Fruit fly (Drosophila melanogaster): ENCODE results near the gene CG13643.

CG13643 gene

dm6 chr3R:24905959-24906634 lies at the start of gene CG13643:
Gene CG13643, minus strand, starts transcription at chr3R:24906004.
- no peak for TF ChIP-seq jim (GFP tag; optimal IDR thresholded peaks at IDR 0.05)
- no peak for TF ChIP-seq Mio (GFP tag; optimal IDR thresholded peaks at IDR 0.05)
- no peak for TF ChIP-seq br (GFP tag; optimal IDR thresholded peaks at IDR 0.05)
- no peak for TF ChIP-seq Rel (GFP tag; optimal IDR thresholded peaks at IDR 0.05)
- TF ChIP-seq Rel (tag; optimal IDR thresholded peaks at IDR 0.05), result no peak
- TF ChIP-seq pan (optimal IDR thresholded peaks at IDR 0.05), result no peak
- no peak for TF ChIP-seq h (GFP tag; optimal IDR thresholded peaks at IDR 0.05)
- no peak for TF ChIP-seq Abd-B (GFP tag; optimal IDR thresholded peaks at IDR 0.05)
- no peak for TF ChIP-seq CG32264 (GFP tag; optimal IDR thresholded peaks at IDR 0.05)
- TF ChIP-seq fru (GFP tag; optimal IDR thresholded peaks at IDR 0.05), result no peak
- TF ChIP-seq HLH106 (tag; optimal IDR thresholded peaks at IDR 0.05), result no peak

- TF ChIP-seq br (GFP tag; optimal IDR thresholded peaks at IDR 0.05) (no peak), dmrt93B (GFP tag; optimal IDR thresholded peaks at IDR 0.05) (no peak)
Measured at dm6 chr3R:24953152-24953551, 47.3 kb upstream of the CG13643 start.

- no peak for TF ChIP-seq dmrt93B (GFP tag; optimal IDR thresholded peaks at IDR 0.05)
- no peak for TF ChIP-seq OdsH (GFP tag; optimal IDR thresholded peaks at IDR 0.05)
- TF ChIP-seq CG32264 (GFP tag; optimal IDR thresholded peaks at IDR 0.05), result no peak
- no peak for TF ChIP-seq ey (GFP tag; optimal IDR thresholded peaks at IDR 0.05)
- TF ChIP-seq tai (GFP tag; optimal IDR thresholded peaks at IDR 0.05), result no peak
- no peak for TF ChIP-seq CG9705 (GFP tag; optimal IDR thresholded peaks at IDR 0.05)
- TF ChIP-seq woc (GFP tag; optimal IDR thresholded peaks at IDR 0.05), result no peak
- no peak for TF ChIP-seq fru (GFP tag; optimal IDR thresholded peaks at IDR 0.05)
- no peak for TF ChIP-seq Rel (GFP tag; optimal IDR thresholded peaks at IDR 0.05)
- TF ChIP-seq Rel (tag; optimal IDR thresholded peaks at IDR 0.05), result no peak
- no peak for TF ChIP-seq sv (GFP tag; optimal IDR thresholded peaks at IDR 0.05)
- no peak for TF ChIP-seq GATAd (GFP tag; optimal IDR thresholded peaks at IDR 0.05)
- no peak for TF ChIP-seq Hr83 (GFP tag; optimal IDR thresholded peaks at IDR 0.05; ENCODE audit: poor library complexity, severe bottlenecking)
- no peak for TF ChIP-seq Mio (GFP tag; optimal IDR thresholded peaks at IDR 0.05)
- TF ChIP-seq jim (GFP tag; optimal IDR thresholded peaks at IDR 0.05), result no peak
- TF ChIP-seq Dfd (GFP tag; optimal IDR thresholded peaks at IDR 0.05), result no peak
- no peak for TF ChIP-seq Myc (optimal IDR thresholded peaks at IDR 0.05)
- TF ChIP-seq Sp1 (GFP tag; optimal IDR thresholded peaks at IDR 0.05), result no peak
Measured at dm6 chr3R:24947332-24947731, 41.5 kb upstream of the CG13643 start, which contains the start of gene mah. Gene mah, plus strand, starts transcription at chr3R:24947632.

- TF ChIP-seq ey (GFP tag; optimal IDR thresholded peaks at IDR 0.05) (peak; percentile 33), GATAd (GFP tag; optimal IDR thresholded peaks at IDR 0.05) (no peak), fru (GFP tag; optimal IDR thresholded peaks at IDR 0.05) (peak; percentile 63), Rel (GFP tag; optimal IDR thresholded peaks at IDR 0.05) (no peak), Rel (tag; optimal IDR thresholded peaks at IDR 0.05) (peak; percentile 23), Hr83 (GFP tag; optimal IDR thresholded peaks at IDR 0.05; ENCODE audit: poor library complexity, severe bottlenecking) (peak; percentile 51), HLH106 (tag; optimal IDR thresholded peaks at IDR 0.05) (peak; percentile 35), OdsH (GFP tag; optimal IDR thresholded peaks at IDR 0.05) (peak; percentile 39), Vsx2 (GFP tag; optimal IDR thresholded peaks at IDR 0.05; ENCODE audit: partially characterized antibody) (no peak), jim (GFP tag; optimal IDR thresholded peaks at IDR 0.05) (no peak), rgr (GFP tag; optimal IDR thresholded peaks at IDR 0.05) (peak; percentile 48), dmrt93B (GFP tag; optimal IDR thresholded peaks at IDR 0.05) (no peak), sage (GFP tag; optimal IDR thresholded peaks at IDR 0.05) (no peak), Mio (GFP tag; optimal IDR thresholded peaks at IDR 0.05) (no peak), Hr78 (GFP tag; optimal IDR thresholded peaks at IDR 0.05) (no peak), psq (GFP tag; optimal IDR thresholded peaks at IDR 0.05) (peak; percentile 79), br (GFP tag; optimal IDR thresholded peaks at IDR 0.05) (peak; percentile 48), brk (GFP tag; optimal IDR thresholded peaks at IDR 0.05) (no peak), lola (GFP tag; optimal IDR thresholded peaks at IDR 0.05) (no peak), Myc (optimal IDR thresholded peaks at IDR 0.05) (no peak), Dfd (GFP tag; optimal IDR thresholded peaks at IDR 0.05) (no peak), CG32264 (GFP tag; optimal IDR thresholded peaks at IDR 0.05) (peak; percentile 20), h (GFP tag; optimal IDR thresholded peaks at IDR 0.05) (peak; percentile 70), pan (optimal IDR thresholded peaks at IDR 0.05) (no peak), CG9705 (GFP tag; optimal IDR thresholded peaks at IDR 0.05) (peak; percentile 34), Sp1 (GFP tag; optimal IDR thresholded peaks at IDR 0.05) (peak; percentile 35), woc (GFP tag; optimal IDR thresholded peaks at IDR 0.05) (no peak)
Measured at dm6 chr3R:24944920-24945853, 39.4 kb upstream of the CG13643 start, which contains the start of the genes ssh and Nmnat. Gene ssh, minus strand, starts transcription at chr3R:24944956. Gene Nmnat, plus strand, starts transcription at chr3R:24945237.
